Worm (Caenorhabditis elegans): ENCODE measurements around the gene Y59E9AL.4.
A peak's percentile ranks its signal among the peaks of the same experiment; 100 is the strongest.

The Y59E9AL.4 gene

DNA sequence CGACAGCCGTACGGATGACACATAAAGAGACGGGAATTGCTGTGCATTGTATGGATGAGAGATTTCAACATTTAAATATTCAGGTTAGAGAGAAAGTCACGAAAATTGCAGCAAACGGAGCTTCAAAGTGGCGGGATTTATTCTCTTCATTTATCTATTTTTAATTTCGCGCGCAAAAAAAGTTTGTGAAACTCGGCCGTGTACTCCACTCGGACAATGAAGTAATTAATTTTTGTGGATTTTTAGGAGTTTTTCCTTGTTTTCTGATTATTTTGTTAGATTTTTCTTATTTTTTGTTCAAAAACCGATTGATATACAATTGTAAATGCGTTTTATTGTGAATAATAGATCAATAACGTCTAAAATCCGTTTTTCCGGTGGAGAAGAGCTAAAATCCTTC is 26.9 kb downstream of the Y59E9AL.4 start (continued):
- TF ChIP-seq lin-15B (tag; optimal IDR thresholded peaks at IDR 0.05) (no peak), mep-1 (tag; optimal IDR thresholded peaks at IDR 0.05) (no peak), nhr-90 (tag; optimal IDR thresholded peaks at IDR 0.05; ENCODE audit: poor library complexity) (peak; percentile 29), lsy-2 (tag; optimal IDR thresholded peaks at IDR 0.05) (peak; percentile 7 to 38), nhr-47 (tag; optimal IDR thresholded peaks at IDR 0.05) (peak; percentile 47), irx-1 (tag; optimal IDR thresholded peaks at IDR 0.05) (peak; percentile 62), nhr-71 (tag; optimal IDR thresholded peaks at IDR 0.05) (peak; percentile 58), nhr-19 (GFP tag; conservative IDR thresholded peaks at IDR 0.05) (peak; percentile 23), rnt-1 (tag; optimal IDR thresholded peaks at IDR 0.05) (peak; percentile 77), tbx-2 (tag; optimal IDR thresholded peaks at IDR 0.05) (peak; percentile 40), lin-13 (GFP tag; optimal IDR thresholded peaks at IDR 0.05) (peak; percentile 24), mef-2 (tag; optimal IDR thresholded peaks at IDR 0.05) (no peak), pqm-1 (tag; optimal IDR thresholded peaks at IDR 0.05) (no peak), lir-3 (tag; optimal IDR thresholded peaks at IDR 0.05; ENCODE audit: poor library complexity) (peak; percentile 73), ceh-90 (tag; optimal IDR thresholded peaks at IDR 0.05) (peak; percentile 76), swsn-7 (tag; optimal IDR thresholded peaks at IDR 0.05) (peak; percentile 29), isw-1 (GFP tag; IDR thresholded peaks at IDR 0.05) (no peak), zip-4 (GFP tag; optimal IDR thresholded peaks at IDR 0.05) (no peak), ztf-4 (tag; optimal IDR thresholded peaks at IDR 0.05) (no peak), tlp-1 (tag; optimal IDR thresholded peaks at IDR 0.05) (no peak), blmp-1 (tag; optimal IDR thresholded peaks at IDR 0.05) (peak; percentile 58)

ce11 chrIV:5186480-5187205 is 28.3 kb downstream of the Y59E9AL.4 start, which contains the start of the genes W03F8.6 and mtrf-1L:
Gene W03F8.6, minus strand, starts transcription at chrIV:5186580.
Gene mtrf-1L, plus strand, starts transcription at chrIV:5187155.
- TF ChIP-seq nhr-77 (tag; optimal IDR thresholded peaks at IDR 0.05), result no peak
- TF ChIP-seq pax-3 (tag; optimal IDR thresholded peaks at IDR 0.05), result no peak
- TF ChIP-seq ceh-82 (tag; optimal IDR thresholded peaks at IDR 0.05), result no peak
- no peak for TF ChIP-seq unc-86 (tag; optimal IDR thresholded peaks at IDR 0.05)
- TF ChIP-seq elt-3 (tag; optimal IDR thresholded peaks at IDR 0.05), result no peak

ce11 chrIV:5183755-5184166 is 31.2 kb downstream of the Y59E9AL.4 start, which contains the start of gene W03F8.4:
Gene W03F8.4, plus strand, starts transcription at chrIV:5184123.
- TF ChIP-seq skn-1 (tag; optimal IDR thresholded peaks at IDR 0.05) (peak; percentile 85), hpl-2 (GFP tag; optimal IDR thresholded peaks at IDR 0.05) (peak; percentile 54), efl-3 (GFP tag; optimal IDR thresholded peaks at IDR 0.05) (peak; percentile 78), swsn-7 (tag; optimal IDR thresholded peaks at IDR 0.05) (peak; percentile 96), nhr-28 (tag; optimal IDR thresholded peaks at IDR 0.05) (no peak), unc-30 (tag; optimal IDR thresholded peaks at IDR 0.05) (no peak), nhr-90 (tag; optimal IDR thresholded peaks at IDR 0.05; ENCODE audit: poor library complexity) (peak; percentile 98), nhr-76 (tag; optimal IDR thresholded peaks at IDR 0.05) (no peak), sptf-1 (tag; optimal IDR thresholded peaks at IDR 0.05) (no peak), ceh-63 (GFP tag; optimal IDR thresholded peaks at IDR 0.05) (no peak), dpl-1 (GFP tag; optimal IDR thresholded peaks at IDR 0.05) (peak; percentile 99), lin-35 (GFP tag; optimal IDR thresholded peaks at IDR 0.05) (peak; percentile 99), fkh-10 (GFP tag; optimal IDR thresholded peaks at IDR 0.05) (peak; percentile 67), rnt-1 (tag; optimal IDR thresholded peaks at IDR 0.05) (peak; percentile 97), xbp-1 (tag; optimal IDR thresholded peaks at IDR 0.05) (peak; percentile 94), ceh-8 (GFP tag; optimal IDR thresholded peaks at IDR 0.05) (peak; percentile 95), sox-4 (tag; optimal IDR thresholded peaks at IDR 0.05) (peak; percentile 87), sup-37 (GFP tag; optimal IDR thresholded peaks at IDR 0.05) (peak; percentile 92), nhr-237 (tag; optimal IDR thresholded peaks at IDR 0.05) (peak; percentile 51), irx-1 (tag; optimal IDR thresholded peaks at IDR 0.05) (peak; percentile 93), zip-4 (GFP tag; optimal IDR thresholded peaks at IDR 0.05) (peak; percentile 86), nhr-20 (tag; optimal IDR thresholded peaks at IDR 0.05) (peak; percentile 96), hlh-4 (tag; optimal IDR thresholded peaks at IDR 0.05) (no peak), nhr-71 (tag; optimal IDR thresholded peaks at IDR 0.05) (peak; percentile 98), nhr-77 (tag; optimal IDR thresholded peaks at IDR 0.05) (peak; percentile 88), ceh-82 (tag; optimal IDR thresholded peaks at IDR 0.05) (peak; percentile 92 to 96 (median 95)), egl-13 (tag; optimal IDR thresholded peaks at IDR 0.05) (peak; percentile 93), fos-1 (tag; optimal IDR thresholded peaks at IDR 0.05) (peak; percentile 83), lin-39 (tag; optimal IDR thresholded peaks at IDR 0.05) (peak; percentile 96), fkh-4 (tag; optimal IDR thresholded peaks at IDR 0.05; ENCODE audit: borderline replicate concordance) (peak; percentile 80), ceh-90 (tag; optimal IDR thresholded peaks at IDR 0.05) (peak; percentile 55)
